Worm (Caenorhabditis elegans): ENCODE measurements around the gene apc-17.

DNA sequence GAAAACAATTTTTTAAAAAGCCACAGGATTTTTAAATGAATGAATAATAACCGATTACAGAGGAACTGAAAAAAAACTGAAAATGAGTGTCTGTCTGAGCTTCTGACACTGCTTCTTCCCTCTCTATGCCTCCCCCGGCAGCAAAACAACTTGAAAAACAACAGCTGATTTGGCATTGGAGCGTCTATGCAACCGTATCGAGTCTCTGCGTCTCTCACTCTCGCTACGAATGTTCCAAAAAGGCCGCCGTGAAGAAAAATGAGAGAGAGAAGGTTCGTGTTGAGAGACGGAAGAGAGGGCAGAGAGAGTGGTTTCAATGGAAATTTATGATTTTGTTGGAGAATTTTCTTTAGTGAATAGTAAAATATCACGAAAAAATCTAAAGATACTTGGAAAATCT is 4.9 kb upstream of the apc-17 start:
- TF ChIP-seq nhr-12 (tag; optimal IDR thresholded peaks at IDR 0.05) (no peak), snpc-4 (tag; optimal IDR thresholded peaks at IDR 0.05) (peak; percentile 49), nhr-77 (tag; optimal IDR thresholded peaks at IDR 0.05) (no peak), zag-1 (tag; optimal IDR thresholded peaks at IDR 0.05) (no peak), lin-39 (tag; optimal IDR thresholded peaks at IDR 0.05) (peak; percentile 79), sea-2 (GFP tag; optimal IDR thresholded peaks at IDR 0.05) (no peak), ceh-9 (tag; optimal IDR thresholded peaks at IDR 0.05) (no peak), nhr-11 (tag; optimal IDR thresholded peaks at IDR 0.05) (no peak)

All from whole organism, L3 larva.